Worm (Caenorhabditis elegans) whole organism, early embryonic: Measurements from ENCODE around the gene gadr-3.

Experiments used
- B0310.2 ChIP-seq: sonication (generic microtip); optimal IDR thresholded peaks from 2 replicates; lab custom pipeline; 2016; ENCODE audit warnings: mild to moderate bottlenecking, missing genetic modification characterization, missing compliant biosample characterization
- F13C5.2 ChIP-seq: sonication (generic microtip); optimal IDR thresholded peaks from 2 replicates; lab custom pipeline; 2017; ENCODE audit warnings: mild to moderate bottlenecking, missing genetic modification characterization, inconsistent platforms, missing compliant biosample characterization
- aly-1 ChIP-seq: sonication (generic microtip); optimal IDR thresholded peaks from 2 replicates; lab custom pipeline; 2016; ENCODE audit warnings: missing genetic modification characterization, missing compliant biosample characterization
- ama-1 ChIP-seq: fragments of 150-350 bp; optimal IDR thresholded peaks from 2 replicates; lab custom pipeline; 2014
- ceh-13 ChIP-seq: fragments of 200-800 bp; sonication (Bioruptor generic); optimal IDR thresholded peaks from 2 replicates; lab custom pipeline; 2018; ENCODE audit warnings: mild to moderate bottlenecking, missing genetic modification characterization, missing compliant biosample characterization
- ceh-36 ChIP-seq: sonication (generic microtip); optimal IDR thresholded peaks from 2 replicates; lab custom pipeline; 2016; ENCODE audit warnings: missing genetic modification characterization, inconsistent platforms, missing compliant biosample characterization
- ets-7 ChIP-seq: sonication (generic microtip); optimal IDR thresholded peaks from 2 replicates; lab custom pipeline; 2016; ENCODE audit warnings: missing genotype, missing genetic modification characterization, missing compliant biosample characterization
- flt-1 ChIP-seq: fragments of 200-800 bp; sonication (Bioruptor generic); IDR thresholded peaks from 2 replicates; pipeline ENCODE4 v1.3.6; 2022; ENCODE audit warnings: missing genetic modification characterization, missing compliant biosample characterization
- hmbx-1 ChIP-seq: sonication (generic microtip); optimal IDR thresholded peaks from 2 replicates; lab custom pipeline; 2016; ENCODE audit warnings: mild to moderate bottlenecking, missing genetic modification characterization, missing compliant biosample characterization
- hmg-4 ChIP-seq: fragments of 200-800 bp; sonication (Bioruptor generic); optimal IDR thresholded peaks from 2 replicates; lab custom pipeline; 2018; ENCODE audit warnings: mild to moderate bottlenecking, missing genetic modification characterization, missing compliant biosample characterization
- hnd-1 ChIP-seq: sonication (generic microtip); optimal IDR thresholded peaks from 2 replicates; lab custom pipeline; 2016; ENCODE audit warnings: missing genetic modification characterization, missing compliant biosample characterization
- pes-1 ChIP-seq: fragments of 200-800 bp; sonication (Bioruptor generic); IDR thresholded peaks from 2 replicates; pipeline ENCODE4 v1.3.6; 2022; ENCODE audit warnings: missing genetic modification reagents, missing genetic modification characterization, missing compliant biosample characterization
- scrt-1 ChIP-seq: fragments of 200-800 bp; sonication (Bioruptor generic); IDR thresholded peaks from 2 replicates; pipeline ENCODE4 v1.3.6; 2022; ENCODE audit warnings: missing genetic modification characterization, missing compliant biosample characterization
- sea-1 ChIP-seq: fragments of 200-800 bp; sonication (Bioruptor generic); conservative IDR thresholded peaks from 2 replicates; pipeline ENCODE4 v1.3.6; 2022; ENCODE audit warnings: missing genetic modification characterization, missing compliant biosample characterization
- tbx-11 ChIP-seq: fragments of 200-800 bp; sonication (Bioruptor generic); IDR thresholded peaks from 2 replicates; pipeline ENCODE4 v1.3.6; 2022; ENCODE audit warnings: missing genetic modification characterization, missing compliant biosample characterization
- tbx-37 ChIP-seq: fragments of 200-800 bp; sonication (Bioruptor generic); conservative IDR thresholded peaks from 2 replicates; pipeline ENCODE4 v1.3.6; 2022; ENCODE audit warnings: missing genetic modification reagents, missing genetic modification characterization, missing compliant biosample characterization
- tra-4 ChIP-seq: sonication (generic microtip); optimal IDR thresholded peaks from 2 replicates; lab custom pipeline; 2017; ENCODE audit warnings: missing genetic modification characterization, missing compliant biosample characterization

gadr-3 gene

DNA sequence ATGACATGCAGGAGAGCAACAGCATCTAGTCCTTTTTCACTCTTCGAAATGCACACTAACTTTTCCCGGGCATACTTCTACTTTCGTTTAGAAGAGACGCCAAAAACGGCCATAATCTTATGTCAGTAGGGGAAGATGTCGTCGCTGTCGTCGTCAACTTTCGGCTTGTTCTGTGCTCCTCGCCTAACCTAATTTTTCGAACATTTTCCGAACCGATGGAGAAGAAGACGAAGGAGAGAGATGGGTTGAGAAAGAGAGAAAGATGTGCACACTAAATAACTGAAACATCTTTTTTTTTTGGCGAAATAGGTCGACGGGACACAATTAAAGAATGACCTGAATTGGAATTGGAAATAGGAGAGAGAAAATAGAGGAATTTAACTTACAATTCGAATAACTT, 24.6 kb upstream of the gadr-3 start:
- TF ChIP-seq aly-1 (tag; lab: Kevin White, UChicago) (no peak), hmbx-1 (tag; lab: Kevin White, UChicago) (no peak), pes-1 (GFP tag; lab: Robert Waterston, UW) (no peak), sea-1 (GFP tag; lab: Robert Waterston, UW) (no peak), tbx-11 (no peak), hmg-4 (GFP tag; lab: Kevin White, UChicago) (no peak)

ce11 chrIII:6309066-6309465, 23.3 kb upstream of the gadr-3 start, which contains the start of gene gar-2:
TSS of gene gar-2 (plus strand) at chrIII:6309366.
- no peak for TF ChIP-seq ama-1
- TF ChIP-seq flt-1 (GFP tag; lab: Robert Waterston, UW) = no peak
- no peak for TF ChIP-seq tbx-11
- no peak for TF ChIP-seq hmg-4 (GFP tag; lab: Kevin White, UChicago)
- TF ChIP-seq hmbx-1 (tag; lab: Kevin White, UChicago) = no peak
- no peak for TF ChIP-seq ceh-13 (GFP tag; lab: Kevin White, UChicago)
- no peak for TF ChIP-seq tbx-37 (GFP tag; lab: Robert Waterston, UW)
- no peak for TF ChIP-seq ets-7 (tag; lab: Kevin White, UChicago)
- no peak for TF ChIP-seq tra-4 (tag; lab: Kevin White, UChicago)
- no peak for TF ChIP-seq pes-1 (GFP tag; lab: Robert Waterston, UW)
- no peak for TF ChIP-seq scrt-1
- no peak for TF ChIP-seq aly-1 (tag; lab: Kevin White, UChicago)
- TF ChIP-seq sea-1 (GFP tag; lab: Robert Waterston, UW) = no peak
- TF ChIP-seq hnd-1 = no peak

- TF ChIP-seq ceh-36 = no peak
- TF ChIP-seq F13C5.2 (tag; lab: Kevin White, UChicago) = no peak
- TF ChIP-seq tbx-37 (GFP tag; lab: Robert Waterston, UW) = no peak
- no peak for TF ChIP-seq ceh-13 (GFP tag; lab: Kevin White, UChicago)
- TF ChIP-seq tbx-11 = no peak
These were observed 22.0 kb upstream of the gadr-3 start for ce11 chrIII:6307832-6308231.

ce11 chrIII:6303787-6304186, 18.0 kb upstream of the gadr-3 start:
- TF ChIP-seq scrt-1 = no peak
- no peak for TF ChIP-seq hnd-1
- TF ChIP-seq tbx-37 (GFP tag; lab: Robert Waterston, UW) = no peak
- no peak for TF ChIP-seq hmg-4 (GFP tag; lab: Kevin White, UChicago)
- TF ChIP-seq tra-4 (tag; lab: Kevin White, UChicago) = no peak
- no peak for TF ChIP-seq flt-1 (GFP tag; lab: Robert Waterston, UW)
- TF ChIP-seq tbx-11 = no peak
- TF ChIP-seq F13C5.2 (tag; lab: Kevin White, UChicago) = no peak
- no peak for TF ChIP-seq ceh-36
- no peak for TF ChIP-seq ceh-13 (GFP tag; lab: Kevin White, UChicago)
- TF ChIP-seq ama-1 = no peak
- no peak for TF ChIP-seq pes-1 (GFP tag; lab: Robert Waterston, UW)
- no peak for TF ChIP-seq sea-1 (GFP tag; lab: Robert Waterston, UW)
- TF ChIP-seq B0310.2 (tag; lab: Kevin White, UChicago) = no peak
- TF ChIP-seq hmbx-1 (tag; lab: Kevin White, UChicago) = no peak
- TF ChIP-seq ets-7 (tag; lab: Kevin White, UChicago) = no peak
- no peak for TF ChIP-seq aly-1 (tag; lab: Kevin White, UChicago)

DNA sequence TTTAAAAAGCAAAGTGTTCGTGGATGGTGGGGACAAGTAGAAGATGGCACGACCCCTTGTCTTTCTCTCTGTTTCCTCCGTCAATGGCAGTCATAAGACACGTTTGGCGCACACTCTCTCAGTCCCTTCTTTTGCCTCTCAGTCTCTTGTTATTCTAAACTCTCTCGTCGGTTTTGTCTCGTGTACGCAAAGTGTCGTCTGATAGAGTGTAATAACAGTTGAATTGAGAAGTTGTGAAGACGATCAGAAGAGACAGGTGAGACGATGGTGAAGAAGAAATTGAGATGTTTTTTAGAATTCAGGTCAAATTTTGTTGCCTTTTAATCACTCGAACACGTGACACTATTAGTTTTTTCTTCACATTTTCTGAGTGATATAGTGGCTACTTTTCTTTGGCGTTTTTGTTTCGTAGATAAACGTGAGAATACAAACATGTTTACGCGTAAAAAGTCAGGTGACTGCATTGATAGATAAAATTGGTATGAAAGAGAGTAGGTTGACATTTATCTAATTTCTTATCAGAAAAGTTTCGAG, 17.4 kb upstream of the gadr-3 start, which contains the start of gene F47D12.9:
F47D12.9 (minus strand) TSS at position 267 of the 534 bp plus-strand sequence.
- TF ChIP-seq tbx-37 (GFP tag; lab: Robert Waterston, UW) (no peak), tra-4 (tag; lab: Kevin White, UChicago) (no peak), ama-1 (no peak), aly-1 (tag; lab: Kevin White, UChicago) (no peak), scrt-1 (no peak), pes-1 (GFP tag; lab: Robert Waterston, UW) (no peak), ceh-13 (GFP tag; lab: Kevin White, UChicago) (no peak), hmbx-1 (tag; lab: Kevin White, UChicago) (no peak), sea-1 (GFP tag; lab: Robert Waterston, UW) (no peak), tbx-11 (no peak), B0310.2 (tag; lab: Kevin White, UChicago) (no peak), hmg-4 (GFP tag; lab: Kevin White, UChicago) (no peak), ets-7 (tag; lab: Kevin White, UChicago) (no peak), flt-1 (GFP tag; lab: Robert Waterston, UW) (no peak)

- TF ChIP-seq B0310.2 (tag; lab: Kevin White, UChicago) = no peak
These were observed 14.5 kb upstream of the gadr-3 start for ce11 chrIII:6300297-6300696.

DNA sequence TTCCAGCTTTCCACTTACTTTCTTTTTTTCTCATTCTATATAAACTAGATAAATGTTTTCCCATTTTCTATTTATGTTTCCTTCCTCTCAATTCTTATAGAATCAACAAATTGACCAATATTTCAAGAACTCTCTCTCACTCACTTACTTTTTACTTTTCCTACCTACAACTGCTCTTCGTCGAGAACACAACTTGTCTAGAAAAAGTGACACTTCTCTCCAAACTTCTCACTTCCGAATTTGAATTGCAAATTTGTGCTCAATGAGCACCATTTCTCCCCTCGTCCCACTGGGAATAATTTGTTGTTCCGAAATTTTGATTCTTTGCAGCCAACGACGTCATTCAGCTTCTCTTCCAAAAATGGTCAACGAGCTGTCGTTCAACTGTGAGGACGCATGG, 12.3 kb upstream of the gadr-3 start, which contains the start of gene F47D12.3:
F47D12.3 (plus strand) TSS at position 331 of the 400 bp plus-strand sequence.
- TF ChIP-seq ceh-36 = no peak
- no peak for TF ChIP-seq F13C5.2 (tag; lab: Kevin White, UChicago)
- TF ChIP-seq hmbx-1 (tag; lab: Kevin White, UChicago) = no peak
- no peak for TF ChIP-seq ets-7 (tag; lab: Kevin White, UChicago)
- TF ChIP-seq ama-1 = no peak
- no peak for TF ChIP-seq tbx-37 (GFP tag; lab: Robert Waterston, UW)
- no peak for TF ChIP-seq B0310.2 (tag; lab: Kevin White, UChicago)
- no peak for TF ChIP-seq ceh-13 (GFP tag; lab: Kevin White, UChicago)
- no peak for TF ChIP-seq aly-1 (tag; lab: Kevin White, UChicago)
- TF ChIP-seq hmg-4 (GFP tag; lab: Kevin White, UChicago) = no peak
- TF ChIP-seq tbx-11 = no peak
- TF ChIP-seq hnd-1 = no peak
- no peak for TF ChIP-seq flt-1 (GFP tag; lab: Robert Waterston, UW)
- no peak for TF ChIP-seq tra-4 (tag; lab: Kevin White, UChicago)
- no peak for TF ChIP-seq pes-1 (GFP tag; lab: Robert Waterston, UW)
